Worm (Caenorhabditis elegans) whole organism, L2 larva: ENCODE measurements around the gene flp-16.

ENCODE experiments used
- dmd-4 ChIP-seq: sonication (generic microtip); optimal IDR thresholded peaks from 2 replicates; lab custom pipeline; 2017; ENCODE audit warnings: missing biosample characterization, missing genetic modification characterization
- elt-1 ChIP-seq: fragments of 150-350 bp; optimal IDR thresholded peaks from 2 replicates; lab custom pipeline; 2014; ENCODE audit warnings: missing biosample characterization, missing genetic modification characterization
- fos-1 ChIP-seq: fragments of 150-350 bp; optimal IDR thresholded peaks from 2 replicates; lab custom pipeline; 2014; ENCODE audit warnings: missing biosample characterization, missing genetic modification characterization
- lin-13 ChIP-seq: fragments of 150-350 bp; optimal IDR thresholded peaks from 2 replicates; lab custom pipeline; 2014; ENCODE audit warnings: missing biosample characterization, missing genetic modification reagents, missing genetic modification characterization
- lsy-2 ChIP-seq, 2 experiments: fragments of 150-350 bp in 1 of 2; sonication (generic microtip) in 1 of 2; optimal IDR thresholded peaks; 2 replicates each; lab custom pipeline; 2014 to 2017; ENCODE audit warnings: missing biosample characterization in 2 of 2, missing genetic modification characterization in 2 of 2
- nhr-11 ChIP-seq: fragments of 150-350 bp; optimal IDR thresholded peaks from 2 replicates; lab custom pipeline; 2014; ENCODE audit warnings: missing biosample characterization, missing genetic modification characterization
- nhr-237 ChIP-seq: fragments of 150-350 bp; optimal IDR thresholded peaks from 2 replicates; lab custom pipeline; 2014; ENCODE audit warnings: missing biosample characterization, missing genetic modification characterization
- unc-39 ChIP-seq: fragments of 150-350 bp; optimal IDR thresholded peaks from 2 replicates; lab custom pipeline; 2014; ENCODE audit warnings: missing biosample characterization, missing genetic modification characterization

ce11 chrII:13278716-13279115 lies 43.6 kb downstream of the flp-16 start:
- TF ChIP-seq nhr-11 (tag; lab: Kevin White, UChicago): no peak
- no peak for TF ChIP-seq fos-1
- TF ChIP-seq lin-13: no peak
- no peak for TF ChIP-seq unc-39
- no peak for TF ChIP-seq dmd-4 (tag; lab: Kevin White, UChicago)
- TF ChIP-seq nhr-237: no peak
- TF ChIP-seq lsy-2 (tag; optimal IDR thresholded peaks at IDR 0.05; lab: Kevin White, UChicago): no peak
- no peak for TF ChIP-seq elt-1 (tag; lab: Kevin White, UChicago)
